Worm (Caenorhabditis elegans) whole organism, late embryonic: ENCODE data around the gene hsp-60.

Source experiments
- K02D7.2 ChIP-seq: sonication (generic microtip); optimal IDR thresholded peaks from 2 replicates; lab custom pipeline; 2017; ENCODE audit warnings: mild to moderate bottlenecking, missing genetic modification characterization, missing compliant biosample characterization
- K09A11.1 ChIP-seq: sonication (generic microtip); optimal IDR thresholded peaks from 2 replicates; lab custom pipeline; 2017; ENCODE audit warnings: antibody characterized with exemption, mild to moderate bottlenecking, missing genetic modification characterization, missing compliant biosample characterization; ENCODE audit not compliant: insufficient read depth
- Y22D7AL.16 ChIP-seq: sonication (generic microtip); optimal IDR thresholded peaks from 2 replicates; lab custom pipeline; 2016; ENCODE audit warnings: missing genetic modification characterization, missing compliant biosample characterization
- ceh-14 ChIP-seq: sonication (generic microtip); optimal IDR thresholded peaks from 2 replicates; lab custom pipeline; 2016; ENCODE audit warnings: missing genotype, missing genetic modification characterization, missing compliant biosample characterization
- ceh-18 ChIP-seq: sonication (generic microtip); optimal IDR thresholded peaks from 2 replicates; lab custom pipeline; 2016; ENCODE audit warnings: missing genetic modification characterization, missing compliant biosample characterization
- ceh-19 ChIP-seq: fragments of 200-800 bp; sonication (Bioruptor generic); optimal IDR thresholded peaks from 2 replicates; lab custom pipeline; 2018; ENCODE audit warnings: mild to moderate bottlenecking, missing genetic modification characterization, missing compliant biosample characterization
- ceh-30 ChIP-seq: fragments of 150-350 bp; optimal IDR thresholded peaks from 2 replicates; lab custom pipeline; 2014; ENCODE audit warnings: missing biosample characterization, missing genetic modification characterization
- ceh-31 ChIP-seq: sonication (generic microtip); optimal IDR thresholded peaks from 2 replicates; lab custom pipeline; 2016; ENCODE audit warnings: missing genetic modification characterization, missing compliant biosample characterization
- ceh-34 ChIP-seq: sonication (generic microtip); optimal IDR thresholded peaks from 2 replicates; lab custom pipeline; 2016; ENCODE audit warnings: mild to moderate bottlenecking, missing genetic modification characterization, missing compliant biosample characterization
- ceh-48 ChIP-seq: sonication (generic microtip); optimal IDR thresholded peaks from 2 replicates; lab custom pipeline; 2016; ENCODE audit warnings: missing genetic modification characterization, inconsistent platforms, missing compliant biosample characterization
- ceh-6 ChIP-seq: fragments of 200-800 bp; sonication (Bioruptor generic); optimal IDR thresholded peaks from 2 replicates; lab custom pipeline; 2018; ENCODE audit warnings: mild to moderate bottlenecking, missing genetic modification characterization, missing compliant biosample characterization
- ceh-9 ChIP-seq: sonication (generic microtip); optimal IDR thresholded peaks from 2 replicates; lab custom pipeline; 2016; ENCODE audit warnings: mild to moderate bottlenecking, missing genetic modification characterization, inconsistent platforms, missing compliant biosample characterization
- dmd-4 ChIP-seq: sonication (generic microtip); optimal IDR thresholded peaks from 2 replicates; lab custom pipeline; 2016; ENCODE audit warnings: borderline replicate concordance, missing genetic modification characterization, missing compliant biosample characterization
- dve-1 ChIP-seq: sonication (generic microtip); optimal IDR thresholded peaks from 2 replicates; lab custom pipeline; 2017; ENCODE audit warnings: antibody characterized with exemption, mild to moderate bottlenecking, missing genetic modification characterization, missing compliant biosample characterization
- elt-2 ChIP-seq: sonication (generic microtip); optimal IDR thresholded peaks from 2 replicates; lab custom pipeline; 2016; ENCODE audit warnings: missing genetic modification reagents, missing genetic modification characterization, missing compliant biosample characterization
- ets-4 ChIP-seq: sonication (generic microtip); optimal IDR thresholded peaks from 2 replicates; lab custom pipeline; 2016; ENCODE audit warnings: missing genetic modification characterization, missing compliant biosample characterization
- eyg-1 ChIP-seq: sonication (generic microtip); optimal IDR thresholded peaks from 2 replicates; lab custom pipeline; 2016; ENCODE audit warnings: missing genotype, missing genetic modification characterization, missing compliant biosample characterization
- fax-1 ChIP-seq: sonication (generic microtip); optimal IDR thresholded peaks from 2 replicates; lab custom pipeline; 2016; ENCODE audit warnings: missing genotype, missing genetic modification characterization, missing compliant biosample characterization
- fkh-6 ChIP-seq: sonication (generic microtip); optimal IDR thresholded peaks from 2 replicates; lab custom pipeline; 2016; ENCODE audit warnings: missing genetic modification characterization, missing compliant biosample characterization
- gmeb-2 ChIP-seq: sonication (generic microtip); optimal IDR thresholded peaks from 2 replicates; lab custom pipeline; 2016; ENCODE audit warnings: missing genetic modification characterization, inconsistent platforms, missing compliant biosample characterization
- hlh-13 ChIP-seq: fragments of 200-800 bp; sonication (Bioruptor generic); optimal IDR thresholded peaks from 2 replicates; lab custom pipeline; 2018; ENCODE audit warnings: mild to moderate bottlenecking, missing genetic modification characterization, missing compliant biosample characterization
- hlh-8 ChIP-seq: sonication (generic microtip); optimal IDR thresholded peaks from 2 replicates; lab custom pipeline; 2016; ENCODE audit warnings: missing genotype, missing genetic modification characterization, missing compliant biosample characterization
- lin-11 ChIP-seq: fragments of 200-800 bp; sonication (Bioruptor generic); optimal IDR thresholded peaks from 2 replicates; lab custom pipeline; 2018; ENCODE audit warnings: mild to moderate bottlenecking, missing genetic modification characterization, missing compliant biosample characterization
- mec-3 ChIP-seq: sonication (generic microtip); optimal IDR thresholded peaks from 2 replicates; lab custom pipeline; 2016; ENCODE audit warnings: borderline replicate concordance, missing genetic modification characterization, missing compliant biosample characterization
- nhr-11 ChIP-seq: fragments of 150-350 bp; optimal IDR thresholded peaks from 2 replicates; lab custom pipeline; 2014; ENCODE audit warnings: missing biosample characterization, missing genetic modification characterization
- nhr-232 ChIP-seq: sonication (generic microtip); optimal IDR thresholded peaks from 2 replicates; lab custom pipeline; 2016; ENCODE audit warnings: missing genetic modification characterization, missing compliant biosample characterization
- odd-2 ChIP-seq: sonication (generic microtip); optimal IDR thresholded peaks from 2 replicates; lab custom pipeline; 2017; ENCODE audit warnings: antibody characterized with exemption, mild to moderate bottlenecking, missing genetic modification characterization, missing compliant biosample characterization
- pag-3 ChIP-seq: sonication (generic microtip); optimal IDR thresholded peaks from 2 replicates; lab custom pipeline; 2016; ENCODE audit warnings: missing compliant biosample characterization, missing genetic modification characterization, borderline replicate concordance
- pax-1 ChIP-seq: fragments of 150-350 bp; optimal IDR thresholded peaks from 2 replicates; lab custom pipeline; 2014; ENCODE audit warnings: missing biosample characterization, missing genetic modification characterization
- pha-2 ChIP-seq: sonication (generic microtip); optimal IDR thresholded peaks from 2 replicates; lab custom pipeline; 2017; ENCODE audit warnings: mild to moderate bottlenecking, missing genetic modification characterization, missing compliant biosample characterization
- pros-1 ChIP-seq: fragments of 150-350 bp; optimal IDR thresholded peaks from 2 replicates; lab custom pipeline; 2014; ENCODE audit warnings: missing biosample characterization, missing genetic modification reagents, missing genetic modification characterization
- sdc-2 ChIP-seq: sonication (generic microtip); optimal IDR thresholded peaks from 2 replicates; lab custom pipeline; 2016; ENCODE audit warnings: missing genotype, missing genetic modification characterization, missing compliant biosample characterization
- sox-2 ChIP-seq: fragments of 200-800 bp; sonication (Bioruptor generic); IDR thresholded peaks from 2 replicates; pipeline ENCODE4 v1.3.6; 2022; ENCODE audit warnings: missing genetic modification reagents, missing genetic modification characterization, missing compliant biosample characterization
- syd-9 ChIP-seq: sonication (generic microtip); optimal IDR thresholded peaks from 2 replicates; lab custom pipeline; 2016; ENCODE audit warnings: mild to moderate bottlenecking, missing genetic modification characterization, moderate library complexity, missing compliant biosample characterization
- tbx-7 ChIP-seq: sonication (generic microtip); optimal IDR thresholded peaks from 2 replicates; lab custom pipeline; 2016; ENCODE audit warnings: missing genotype, missing genetic modification characterization, missing compliant biosample characterization
- unc-3 ChIP-seq, 2 experiments: fragments of 200-800 bp in 1 of 2; sonication (Bioruptor generic) in 1 of 2; sonication (generic microtip) in 1 of 2; conservative IDR thresholded peaks in 1 of 2; optimal IDR thresholded peaks in 1 of 2; 2 replicates each; pipeline versions ENCODE4 v1.3.6 to Lab custom; 2016 to 2022; ENCODE audit warnings: missing compliant biosample characterization in 2 of 2, missing genetic modification characterization in 2 of 2, missing genetic modification reagents in 1 of 2
- unc-42 ChIP-seq: sonication (generic microtip); optimal IDR thresholded peaks from 2 replicates; lab custom pipeline; 2016; ENCODE audit warnings: missing genotype, missing genetic modification characterization, missing compliant biosample characterization
- unc-86 ChIP-seq: sonication (generic microtip); optimal IDR thresholded peaks from 2 replicates; lab custom pipeline; 2016; ENCODE audit warnings: missing genetic modification characterization, missing compliant biosample characterization

The hsp-60 gene

ce11 chrIII:1604514-1604976 is 15.0 kb upstream of the hsp-60 start, which contains the start of gene Y22D7AL.6 (continued):
- TF ChIP-seq pax-1 (no peak), pha-2 (peak; percentile 69), ceh-48 (peak; percentile 51), pag-3 (tag; lab: Kevin White, UChicago) (no peak), K02D7.2 (tag; lab: Kevin White, UChicago) (peak; percentile 71), eyg-1 (no peak), ceh-18 (tag; lab: Kevin White, UChicago) (peak; percentile 59), ceh-9 (peak; percentile 44), gmeb-2 (peak; percentile 83), syd-9 (tag; lab: Kevin White, UChicago) (peak; percentile 40), ceh-19 (GFP tag; lab: Kevin White, UChicago) (peak; percentile 48), unc-86 (peak; percentile 59), unc-42 (tag; lab: Kevin White, UChicago) (peak; percentile 21), ceh-30 (tag; lab: Kevin White, UChicago) (no peak), fkh-6 (peak; percentile 39), dmd-4 (tag; lab: Kevin White, UChicago) (peak; percentile 26), lin-11 (peak; percentile 59), elt-2 (peak; percentile 63), dve-1 (peak; percentile 19), pros-1 (peak; percentile 46), hlh-13 (GFP tag; lab: Kevin White, UChicago) (peak; percentile 60), tbx-7 (tag; lab: Kevin White, UChicago) (peak; percentile 37), hlh-8 (tag; lab: Kevin White, UChicago) (no peak), nhr-11 (tag; lab: Kevin White, UChicago) (no peak), sdc-2 (peak; percentile 49), ets-4 (peak; percentile 4), nhr-232 (tag; lab: Kevin White, UChicago) (peak; percentile 62), ceh-34 (tag; lab: Kevin White, UChicago) (peak; percentile 45), ceh-14 (no peak), Y22D7AL.16 (tag; lab: Kevin White, UChicago) (peak; percentile 32), ceh-6 (GFP tag; lab: Kevin White, UChicago) (peak; percentile 77), sox-2 (GFP tag; lab: Robert Waterston, UW) (peak; percentile 73), fax-1 (tag; lab: Kevin White, UChicago) (peak; percentile 64), ceh-31 (peak; percentile 47), odd-2 (tag; lab: Kevin White, UChicago) (no peak), unc-3 (GFP tag; conservative IDR thresholded peaks at IDR 0.05; lab: Robert Waterston, UW) (peak; percentile 39; the same call in 1 of the 2 replicates), unc-3 (tag; optimal IDR thresholded peaks at IDR 0.05; lab: Kevin White, UChicago) (peak; percentile 30), K09A11.1 (tag; lab: Kevin White, UChicago) (peak; percentile 62)

ce11 chrIII:1607659-1608058 is 11.9 kb upstream of the hsp-60 start:
- TF ChIP-seq ceh-48: peak; percentile 5
- no peak for TF ChIP-seq mec-3 (tag; lab: Kevin White, UChicago)

ce11 chrIII:1610938-1611337 is 8.6 kb upstream of the hsp-60 start:
- TF ChIP-seq unc-3 (GFP tag; conservative IDR thresholded peaks at IDR 0.05; lab: Robert Waterston, UW): no peak
- TF ChIP-seq unc-3 (tag; optimal IDR thresholded peaks at IDR 0.05; lab: Kevin White, UChicago): no peak
- TF ChIP-seq ceh-48: peak; percentile 28
- TF ChIP-seq, all 69 proteins: peak for 1
